Worm (Caenorhabditis elegans) whole organism, young adult: ENCODE results near the gene Y71H2AM.14.
A peak's percentile ranks its signal among the peaks of the same experiment; 100 is the strongest.

ENCODE experiments used
- B0035.1 ChIP-seq: sonication (generic microtip); optimal IDR thresholded peaks from 2 replicates; lab custom pipeline; 2016; ENCODE audit warnings: missing genetic modification characterization, mild to moderate bottlenecking, missing compliant biosample characterization, missing genotype, missing genetic modification reagents
- B0336.3 ChIP-seq: fragments of 200-800 bp; sonication (Bioruptor generic); IDR thresholded peaks from 2 replicates; pipeline ENCODE4 v1.3.6; 2022; ENCODE audit warnings: missing genetic modification characterization, missing compliant biosample characterization
- F23B12.7 ChIP-seq: sonication (generic microtip); optimal IDR thresholded peaks from 2 replicates; lab custom pipeline; 2017; ENCODE audit warnings: missing genetic modification characterization, mild to moderate bottlenecking, missing compliant biosample characterization, antibody characterized with exemption, moderate library complexity; ENCODE audit not compliant: insufficient read depth
- F33H1.4 ChIP-seq: fragments of 200-800 bp; sonication (Bioruptor generic); IDR thresholded peaks from 2 replicates; pipeline ENCODE4 v1.3.6; 2022; ENCODE audit warnings: missing genetic modification reagents, missing genetic modification characterization, missing compliant biosample characterization
- F52B5.7 ChIP-seq: sonication (generic microtip); optimal IDR thresholded peaks from 2 replicates; lab custom pipeline; 2016; ENCODE audit warnings: mild to moderate bottlenecking, missing genetic modification characterization, missing compliant biosample characterization
- F55B11.4 ChIP-seq: sonication (generic microtip); optimal IDR thresholded peaks from 2 replicates; lab custom pipeline; 2016; ENCODE audit warnings: missing compliant biosample characterization, missing genetic modification characterization, borderline replicate concordance; ENCODE audit not compliant: insufficient read depth
- F57A8.1 ChIP-seq: fragments of 200-800 bp; sonication (Bioruptor generic); optimal IDR thresholded peaks from 2 replicates; lab custom pipeline; 2018; ENCODE audit warnings: mild to moderate bottlenecking, missing genetic modification characterization, moderate library complexity, missing compliant biosample characterization
- T26A5.8 ChIP-seq: sonication (generic microtip); optimal IDR thresholded peaks from 2 replicates; lab custom pipeline; 2016; ENCODE audit warnings: missing genetic modification characterization, missing compliant biosample characterization
- Y79H2A.3 ChIP-seq: fragments of 200-800 bp; sonication (Bioruptor generic); conservative IDR thresholded peaks from 2 replicates; pipeline ENCODE4 v1.3.6; 2022; ENCODE audit warnings: missing genetic modification reagents, missing genetic modification characterization, missing compliant biosample characterization
- Y95B8A.8 ChIP-seq: fragments of 200-800 bp; sonication (Bioruptor generic); IDR thresholded peaks from 2 replicates; pipeline ENCODE4 v1.3.6; 2022; ENCODE audit warnings: missing genetic modification reagents, missing genetic modification characterization, missing compliant biosample characterization
- attf-6 ChIP-seq: fragments of 200-800 bp; sonication (Bioruptor generic); IDR thresholded peaks from 2 replicates; pipeline ENCODE4 v1.3.6; 2022; ENCODE audit warnings: missing genetic modification reagents, missing genetic modification characterization, missing compliant biosample characterization
- bed-1 ChIP-seq: fragments of 200-800 bp; sonication (Bioruptor generic); IDR thresholded peaks from 2 replicates; pipeline ENCODE4 v1.3.6; 2022; ENCODE audit warnings: missing genetic modification reagents, missing genetic modification characterization, missing compliant biosample characterization
- cebp-1 ChIP-seq, 2 experiments: fragments of 200-800 bp in 1 of 2; sonication (Bioruptor generic) in 1 of 2; sonication (generic microtip) in 1 of 2; IDR thresholded peaks in 1 of 2; optimal IDR thresholded peaks in 1 of 2; 2 replicates each; pipeline versions ENCODE4 v1.3.6 to Lab custom; 2017 to 2022; ENCODE audit warnings: missing compliant biosample characterization in 2 of 2, missing genetic modification characterization in 2 of 2, mild to moderate bottlenecking in 1 of 2, missing genetic modification reagents in 1 of 2, moderate library complexity in 1 of 2
- cebp-2 ChIP-seq: fragments of 200-800 bp; sonication (Bioruptor generic); IDR thresholded peaks from 2 replicates; pipeline ENCODE4 v1.3.6; 2022; ENCODE audit warnings: missing genetic modification characterization, missing compliant biosample characterization
- ceh-27 ChIP-seq: fragments of 200-800 bp; sonication (Bioruptor generic); optimal IDR thresholded peaks from 2 replicates; lab custom pipeline; 2018; ENCODE audit warnings: mild to moderate bottlenecking, missing genetic modification characterization, moderate library complexity, missing compliant biosample characterization
- ceh-58 ChIP-seq: fragments of 200-800 bp; sonication (Bioruptor generic); IDR thresholded peaks from 2 replicates; pipeline ENCODE4 v1.3.6; 2022; ENCODE audit warnings: missing genetic modification characterization, missing compliant biosample characterization
- ceh-91 ChIP-seq: fragments of 200-800 bp; sonication (Bioruptor generic); IDR thresholded peaks from 2 replicates; pipeline ENCODE4 v1.3.6; 2022; ENCODE audit warnings: missing genetic modification reagents, missing genetic modification characterization, missing compliant biosample characterization
- dpl-1 ChIP-seq: fragments of 150-350 bp; optimal IDR thresholded peaks from 2 replicates; lab custom pipeline; 2014; ENCODE audit warnings: missing biosample characterization, missing genetic modification reagents, missing genetic modification characterization
- ekl-4 ChIP-seq: fragments of 200-800 bp; sonication (Bioruptor generic); IDR thresholded peaks from 2 replicates; pipeline ENCODE4 v1.3.6; 2022; ENCODE audit warnings: missing genetic modification reagents, missing genetic modification characterization, missing compliant biosample characterization
- ets-4 ChIP-seq: fragments of 200-800 bp; sonication (Bioruptor generic); optimal IDR thresholded peaks from 2 replicates; lab custom pipeline; 2018; ENCODE audit warnings: mild to moderate bottlenecking, missing genetic modification characterization, missing compliant biosample characterization
- fkh-3 ChIP-seq: sonication (generic microtip); optimal IDR thresholded peaks from 2 replicates; lab custom pipeline; 2016; ENCODE audit warnings: mild to moderate bottlenecking, missing genetic modification characterization, missing compliant biosample characterization
- him-1 ChIP-seq: sonication (generic microtip); optimal IDR thresholded peaks from 2 replicates; lab custom pipeline; 2016; ENCODE audit warnings: missing genotype, missing genetic modification reagents, missing genetic modification characterization, missing compliant biosample characterization
- hmg-1.2 ChIP-seq: fragments of 200-800 bp; sonication (Bioruptor generic); IDR thresholded peaks from 2 replicates; pipeline ENCODE4 v1.3.6; 2022; ENCODE audit warnings: missing genetic modification reagents, missing genetic modification characterization, missing compliant biosample characterization
- hrde-1 ChIP-seq: sonication (generic microtip); optimal IDR thresholded peaks from 2 replicates; lab custom pipeline; 2016; ENCODE audit warnings: missing genetic modification characterization, mild to moderate bottlenecking, missing compliant biosample characterization, moderate library complexity, missing genotype, missing genetic modification reagents, borderline replicate concordance
- hsf-1 ChIP-seq: fragments of 200-800 bp; sonication (Bioruptor generic); IDR thresholded peaks from 2 replicates; pipeline ENCODE4 v1.3.6; 2022; ENCODE audit warnings: missing genetic modification reagents, missing genetic modification characterization, missing compliant biosample characterization
- let-526 ChIP-seq: fragments of 200-800 bp; sonication (Bioruptor generic); IDR thresholded peaks from 2 replicates; pipeline ENCODE4 v1.3.6; 2022; ENCODE audit warnings: missing genetic modification reagents, missing genetic modification characterization, missing compliant biosample characterization
- lin-54 ChIP-seq: fragments of 200-800 bp; sonication (Bioruptor generic); optimal IDR thresholded peaks from 2 replicates; lab custom pipeline; 2018; ENCODE audit warnings: mild to moderate bottlenecking, missing genetic modification characterization, missing compliant biosample characterization
- lsl-1 ChIP-seq: fragments of 200-800 bp; sonication (Bioruptor generic); optimal IDR thresholded peaks from 2 replicates; lab custom pipeline; 2018; ENCODE audit warnings: mild to moderate bottlenecking, missing genetic modification characterization, moderate library complexity, missing compliant biosample characterization
- madf-6 ChIP-seq: fragments of 200-800 bp; sonication (Bioruptor generic); IDR thresholded peaks from 2 replicates; pipeline ENCODE4 v1.3.6; 2022; ENCODE audit warnings: missing genetic modification reagents, missing genetic modification characterization, missing compliant biosample characterization
- mel-28 ChIP-seq: sonication (generic microtip); optimal IDR thresholded peaks from 2 replicates; lab custom pipeline; 2016; ENCODE audit warnings: borderline replicate concordance, mild to moderate bottlenecking, missing genetic modification characterization, missing compliant biosample characterization
- mxl-1 ChIP-seq: sonication (generic microtip); optimal IDR thresholded peaks from 2 replicates; lab custom pipeline; 2016; ENCODE audit warnings: missing genetic modification characterization, missing compliant biosample characterization
- nfyb-1 ChIP-seq: fragments of 200-800 bp; sonication (Bioruptor generic); IDR thresholded peaks from 2 replicates; pipeline ENCODE4 v1.3.6; 2022; ENCODE audit warnings: missing genetic modification reagents, missing genetic modification characterization, missing compliant biosample characterization
- nhr-120 ChIP-seq: fragments of 200-800 bp; sonication (Bioruptor generic); IDR thresholded peaks from 2 replicates; pipeline ENCODE4 v1.3.6; 2022; ENCODE audit warnings: missing genetic modification characterization, missing compliant biosample characterization
- repo-1 ChIP-seq: sonication (generic microtip); optimal IDR thresholded peaks from 2 replicates; lab custom pipeline; 2017; ENCODE audit warnings: mild to moderate bottlenecking, missing genetic modification characterization, missing compliant biosample characterization
- snpc-3.4 ChIP-seq: sonication (generic microtip); optimal IDR thresholded peaks from 2 replicates; lab custom pipeline; 2017; ENCODE audit warnings: missing genetic modification characterization, mild to moderate bottlenecking, missing compliant biosample characterization, antibody characterized with exemption, moderate library complexity, missing genotype, missing genetic modification reagents
- snpc-4 ChIP-seq, 5 experiments: fragments of 150-350 bp in 1 of 5; sonication (generic microtip) in 4 of 5; optimal IDR thresholded peaks; 2 replicates each; lab custom pipeline; 2014 to 2018; ENCODE audit warnings: missing genetic modification characterization in 5 of 5, missing biosample characterization in 3 of 5, antibody characterized with exemption in 2 of 5, mild to moderate bottlenecking in 2 of 5, missing compliant biosample characterization in 2 of 5, missing genotype in 2 of 5, moderate library complexity in 2 of 5, missing genetic modification reagents in 1 of 5
- somi-1 ChIP-seq: fragments of 200-800 bp; sonication (Bioruptor generic); optimal IDR thresholded peaks from 2 replicates; lab custom pipeline; 2018; ENCODE audit warnings: mild to moderate bottlenecking, missing genetic modification characterization, missing compliant biosample characterization
- tbp1 ChIP-seq: fragments of 200-800 bp; sonication (Bioruptor generic); optimal IDR thresholded peaks from 2 replicates; lab custom pipeline; 2018; ENCODE audit warnings: mild to moderate bottlenecking, missing genetic modification characterization, missing compliant biosample characterization
- tbx-9 ChIP-seq: sonication (generic microtip); optimal IDR thresholded peaks from 2 replicates; lab custom pipeline; 2016; ENCODE audit warnings: borderline replicate concordance, missing genetic modification characterization, inconsistent platforms, missing compliant biosample characterization
- tlf-1 ChIP-seq: fragments of 200-800 bp; sonication (Bioruptor generic); optimal IDR thresholded peaks from 2 replicates; lab custom pipeline; 2018; ENCODE audit warnings: mild to moderate bottlenecking, missing genetic modification characterization, missing compliant biosample characterization
- unc-130 ChIP-seq: sonication (generic microtip); optimal IDR thresholded peaks from 2 replicates; lab custom pipeline; 2016; ENCODE audit warnings: missing genetic modification reagents, missing genetic modification characterization, missing compliant biosample characterization
- xnd-1 ChIP-seq: sonication (generic microtip); optimal IDR thresholded peaks from 2 replicates; lab custom pipeline; 2016; ENCODE audit warnings: missing genotype, missing genetic modification reagents, missing genetic modification characterization, missing compliant biosample characterization
- zfh-2 ChIP-seq: fragments of 200-800 bp; sonication (Bioruptor generic); conservative IDR thresholded peaks from 2 replicates; pipeline ENCODE4 v1.3.6; 2022; ENCODE audit warnings: missing genetic modification reagents, missing genetic modification characterization, missing compliant biosample characterization
- ztf-22 ChIP-seq: fragments of 200-800 bp; sonication (Bioruptor generic); optimal IDR thresholded peaks from 2 replicates; lab custom pipeline; 2018; ENCODE audit warnings: mild to moderate bottlenecking, missing genetic modification characterization, moderate library complexity, missing compliant biosample characterization

Gene Y71H2AM.14

DNA sequence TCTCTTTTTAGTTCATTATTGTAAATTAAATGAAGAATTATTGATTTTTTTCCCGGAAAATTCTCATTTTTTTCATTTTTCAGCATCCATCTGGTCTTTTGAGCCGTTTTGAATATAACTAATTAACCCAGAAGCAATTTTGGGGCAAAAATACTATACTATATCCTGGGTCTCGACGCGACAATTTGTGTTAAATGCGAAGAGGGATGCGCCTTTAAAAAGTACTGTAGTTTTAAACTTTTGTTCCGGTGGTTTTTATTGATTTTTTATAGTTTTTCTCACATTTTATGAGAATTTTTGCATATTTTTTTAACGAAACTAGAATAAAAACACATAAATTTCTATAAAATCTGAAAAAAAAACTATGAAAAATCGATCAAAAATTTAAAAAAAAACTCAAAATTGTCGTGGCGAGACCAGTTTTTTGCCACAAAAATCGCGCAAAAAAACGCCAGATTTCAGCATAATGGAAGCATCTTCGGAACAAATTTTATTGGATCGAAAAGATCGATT is 41.6 kb upstream of the Y71H2AM.14 start, which contains the start of gene tbcc-1:
TSS of gene tbcc-1 (plus strand) at position 463 of the 513 bp plus-strand sequence.
- peak; percentile 29 for TF ChIP-seq xnd-1 (tag; lab: Kevin White, UChicago)
- no peak for TF ChIP-seq cebp-1 (GFP tag; IDR thresholded peaks at IDR 0.05; lab: Robert Waterston, UW)
- TF ChIP-seq cebp-1 (tag; optimal IDR thresholded peaks at IDR 0.05; lab: Kevin White, UChicago) = no peak
- TF ChIP-seq repo-1 = no peak
- TF ChIP-seq B0035.1 = no peak
- peak; percentile 46 for TF ChIP-seq hrde-1
- TF ChIP-seq somi-1 (GFP tag; lab: Kevin White, UChicago) = no peak
- peak; percentile 2 for TF ChIP-seq unc-130 (GFP tag; lab: Kevin White, UChicago)
- peak; percentile 51; the same call in 1 of the 2 replicates for TF ChIP-seq madf-6 (GFP tag; lab: Robert Waterston, UW)
- TF ChIP-seq lsl-1 (GFP tag; lab: Kevin White, UChicago) = peak; percentile 58
- peak; percentile 15 for TF ChIP-seq tbp1 (GFP tag; lab: Kevin White, UChicago)
- TF ChIP-seq F33H1.4 (GFP tag; lab: Robert Waterston, UW) = peak; percentile 48; the same call in 1 of the 2 replicates
- peak; percentile 8 for TF ChIP-seq snpc-3.4 (tag; lab: Kevin White, UChicago)
- TF ChIP-seq lin-54 (GFP tag; lab: Kevin White, UChicago) = peak; percentile 24

DNA sequence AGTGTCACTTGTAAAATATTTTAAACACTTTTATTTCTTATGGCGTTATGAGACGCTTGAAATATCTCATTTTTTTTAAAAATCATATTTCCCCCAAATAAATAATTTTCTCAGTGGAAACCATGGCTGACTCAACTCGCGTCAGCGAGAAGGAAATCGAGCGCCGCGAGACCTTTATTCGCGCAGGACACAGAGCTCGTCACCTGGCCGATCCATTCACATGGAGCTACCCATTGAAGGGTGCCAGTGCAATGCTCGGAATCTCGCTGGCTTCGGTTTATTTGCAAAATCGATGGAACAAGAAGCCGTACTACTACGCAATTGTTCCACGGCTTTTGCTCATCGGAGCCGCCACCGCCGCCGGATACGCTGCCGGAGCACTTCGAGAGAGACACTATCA is 40.3 kb upstream of the Y71H2AM.14 start, which contains the start of gene nduc-2:
TSS of gene nduc-2 (plus strand) at position 113 of the 400 bp plus-strand sequence.
- TF ChIP-seq ets-4 (GFP tag; lab: Kevin White, UChicago) (no peak), tbx-9 (tag; lab: Kevin White, UChicago) (no peak), nfyb-1 (peak; percentile 35; the same call in 1 of the 2 replicates), B0336.3 (GFP tag; lab: Robert Waterston, UW) (peak; percentile 70; the same call in 1 of the 2 replicates), zfh-2 (peak; percentile 64), hmg-1.2 (peak; percentile 13; the same call in 1 of the 2 replicates), somi-1 (GFP tag; lab: Kevin White, UChicago) (no peak), hsf-1 (GFP tag; lab: Robert Waterston, UW) (peak; percentile 60; the same call in 1 of the 2 replicates), ceh-58 (GFP tag; lab: Robert Waterston, UW) (0 out of 2 replicates have a peak, but pooled peaks have one; percentile 9), ceh-91 (no peak), madf-6 (GFP tag; lab: Robert Waterston, UW) (peak; percentile 62), repo-1 (peak; percentile 5), Y79H2A.3 (GFP tag; lab: Robert Waterston, UW) (no peak), bed-1 (no peak), F57A8.1 (GFP tag; lab: Kevin White, UChicago) (no peak), ekl-4 (GFP tag; lab: Robert Waterston, UW) (peak; percentile 43; the same call in 1 of the 2 replicates), snpc-3.4 (tag; lab: Kevin White, UChicago) (no peak), tlf-1 (no peak), ceh-27 (no peak), Y95B8A.8 (GFP tag; lab: Robert Waterston, UW) (no peak), dpl-1 (GFP tag; lab: Kevin White, UChicago) (no peak), fkh-3 (no peak), T26A5.8 (tag; lab: Kevin White, UChicago) (no peak), let-526 (GFP tag; lab: Robert Waterston, UW) (no peak), mel-28 (tag; lab: Kevin White, UChicago) (no peak), ztf-22 (GFP tag; lab: Kevin White, UChicago) (no peak), nhr-120 (GFP tag; lab: Robert Waterston, UW) (no peak), F23B12.7 (tag; lab: Kevin White, UChicago) (no peak), cebp-2 (GFP tag; lab: Robert Waterston, UW) (no peak), F55B11.4 (tag; lab: Kevin White, UChicago) (no peak), mxl-1 (tag; lab: Kevin White, UChicago) (no peak), lin-54 (GFP tag; lab: Kevin White, UChicago) (no peak), attf-6 (GFP tag; lab: Robert Waterston, UW) (0 out of 2 replicates have a peak, but pooled peaks have one; percentile 54), F52B5.7 (tag; lab: Kevin White, UChicago) (peak; percentile 13), snpc-4 (GFP tag; optimal IDR thresholded peaks at IDR 0.05; lab: Kevin White, UChicago) (no peak), snpc-4 (tag; optimal IDR thresholded peaks at IDR 0.05; lab: Kevin White, UChicago) (peak in 1 of 4 experiments; percentile 3), tbp1 (GFP tag; lab: Kevin White, UChicago) (peak; percentile 3), him-1 (tag; lab: Kevin White, UChicago) (no peak)
